Worm (Caenorhabditis elegans) whole organism, young adult: ENCODE data around the gene C35A5.6.

Experiments used
- B0035.1 ChIP-seq: sonication (generic microtip); optimal IDR thresholded peaks from 2 replicates; lab custom pipeline; 2016; ENCODE audit warnings: missing genetic modification characterization, mild to moderate bottlenecking, missing compliant biosample characterization, missing genotype, missing genetic modification reagents
- F10E7.11 ChIP-seq: sonication (generic microtip); optimal IDR thresholded peaks from 2 replicates; lab custom pipeline; 2017; ENCODE audit warnings: mild to moderate bottlenecking, missing genetic modification characterization, moderate library complexity, missing compliant biosample characterization
- F22D6.2 ChIP-seq: sonication (generic microtip); optimal IDR thresholded peaks from 2 replicates; lab custom pipeline; 2016; ENCODE audit warnings: mild to moderate bottlenecking, missing genetic modification characterization, missing compliant biosample characterization
- F23B12.7 ChIP-seq: sonication (generic microtip); optimal IDR thresholded peaks from 2 replicates; lab custom pipeline; 2017; ENCODE audit warnings: missing genetic modification characterization, mild to moderate bottlenecking, missing compliant biosample characterization, antibody characterized with exemption, moderate library complexity; ENCODE audit not compliant: insufficient read depth
- F39B2.1 ChIP-seq: fragments of 200-800 bp; sonication (Bioruptor generic); IDR thresholded peaks from 2 replicates; pipeline ENCODE4 v1.3.6; 2022; ENCODE audit warnings: missing genetic modification reagents, missing genetic modification characterization, missing compliant biosample characterization
- F57A8.1 ChIP-seq: fragments of 200-800 bp; sonication (Bioruptor generic); optimal IDR thresholded peaks from 2 replicates; lab custom pipeline; 2018; ENCODE audit warnings: mild to moderate bottlenecking, missing genetic modification characterization, moderate library complexity, missing compliant biosample characterization
- T07F8.4 ChIP-seq: sonication (generic microtip); optimal IDR thresholded peaks from 2 replicates; lab custom pipeline; 2016; ENCODE audit warnings: mild to moderate bottlenecking, missing genetic modification characterization, moderate library complexity, missing compliant biosample characterization
- ZK185.1 ChIP-seq: sonication (generic microtip); optimal IDR thresholded peaks from 2 replicates; lab custom pipeline; 2016; ENCODE audit warnings: mild to moderate bottlenecking, missing genetic modification characterization, missing compliant biosample characterization; ENCODE audit not compliant: poor library complexity, severe bottlenecking
- aptf-3 ChIP-seq: fragments of 200-800 bp; sonication (Bioruptor generic); IDR thresholded peaks from 2 replicates; pipeline ENCODE4 v1.3.6; 2022; ENCODE audit warnings: missing genetic modification characterization, missing compliant biosample characterization
- atf-7 ChIP-seq: sonication (generic microtip); optimal IDR thresholded peaks from 2 replicates; lab custom pipeline; 2017; ENCODE audit warnings: mild to moderate bottlenecking, missing genetic modification characterization, missing compliant biosample characterization
- cebp-1 ChIP-seq, 2 experiments: fragments of 200-800 bp in 1 of 2; sonication (Bioruptor generic) in 1 of 2; sonication (generic microtip) in 1 of 2; IDR thresholded peaks in 1 of 2; optimal IDR thresholded peaks in 1 of 2; 2 replicates each; pipeline versions ENCODE4 v1.3.6 to Lab custom; 2017 to 2022; ENCODE audit warnings: missing compliant biosample characterization in 2 of 2, missing genetic modification characterization in 2 of 2, mild to moderate bottlenecking in 1 of 2, missing genetic modification reagents in 1 of 2, moderate library complexity in 1 of 2
- ceh-27 ChIP-seq: fragments of 200-800 bp; sonication (Bioruptor generic); optimal IDR thresholded peaks from 2 replicates; lab custom pipeline; 2018; ENCODE audit warnings: mild to moderate bottlenecking, missing genetic modification characterization, moderate library complexity, missing compliant biosample characterization
- dox-1 ChIP-seq: fragments of 200-800 bp; sonication (Bioruptor generic); IDR thresholded peaks from 2 replicates; pipeline ENCODE4 v1.3.6; 2022; ENCODE audit warnings: missing genetic modification reagents, missing genetic modification characterization, missing compliant biosample characterization
- egl-44 ChIP-seq: fragments of 200-800 bp; sonication (Bioruptor generic); IDR thresholded peaks from 2 replicates; pipeline ENCODE4 v1.3.6; 2022; ENCODE audit warnings: missing genetic modification reagents, missing genetic modification characterization, missing compliant biosample characterization
- ekl-4 ChIP-seq: fragments of 200-800 bp; sonication (Bioruptor generic); IDR thresholded peaks from 2 replicates; pipeline ENCODE4 v1.3.6; 2022; ENCODE audit warnings: missing genetic modification reagents, missing genetic modification characterization, missing compliant biosample characterization
- gei-17 ChIP-seq: fragments of 200-800 bp; sonication (Bioruptor generic); optimal IDR thresholded peaks from 2 replicates; lab custom pipeline; 2018; ENCODE audit warnings: mild to moderate bottlenecking, missing genetic modification characterization, missing compliant biosample characterization
- hlh-12 ChIP-seq: sonication (generic microtip); optimal IDR thresholded peaks from 2 replicates; lab custom pipeline; 2016; ENCODE audit warnings: missing genetic modification characterization, missing compliant biosample characterization
- hrde-1 ChIP-seq: sonication (generic microtip); optimal IDR thresholded peaks from 2 replicates; lab custom pipeline; 2016; ENCODE audit warnings: missing genetic modification characterization, mild to moderate bottlenecking, missing compliant biosample characterization, moderate library complexity, missing genotype, missing genetic modification reagents, borderline replicate concordance
- let-526 ChIP-seq: fragments of 200-800 bp; sonication (Bioruptor generic); IDR thresholded peaks from 2 replicates; pipeline ENCODE4 v1.3.6; 2022; ENCODE audit warnings: missing genetic modification reagents, missing genetic modification characterization, missing compliant biosample characterization
- let-607 ChIP-seq, 2 experiments: fragments of 200-800 bp in 1 of 2; sonication (Bioruptor generic) in 1 of 2; sonication (generic microtip) in 1 of 2; optimal IDR thresholded peaks; 2 replicates each; lab custom pipeline; 2016 to 2018; ENCODE audit warnings: mild to moderate bottlenecking in 2 of 2, missing compliant biosample characterization in 2 of 2, missing genetic modification characterization in 2 of 2, moderate library complexity in 2 of 2, missing genotype in 1 of 2
- lin-40 ChIP-seq: sonication (generic microtip); optimal IDR thresholded peaks from 2 replicates; lab custom pipeline; 2016; ENCODE audit warnings: missing genetic modification characterization, mild to moderate bottlenecking, missing compliant biosample characterization, missing genotype, missing genetic modification reagents
- lsl-1 ChIP-seq: fragments of 200-800 bp; sonication (Bioruptor generic); optimal IDR thresholded peaks from 2 replicates; lab custom pipeline; 2018; ENCODE audit warnings: mild to moderate bottlenecking, missing genetic modification characterization, moderate library complexity, missing compliant biosample characterization
- lsy-27 ChIP-seq: sonication (generic microtip); optimal IDR thresholded peaks from 2 replicates; lab custom pipeline; 2017; ENCODE audit warnings: missing genetic modification characterization, mild to moderate bottlenecking, missing compliant biosample characterization, antibody characterized with exemption, missing genotype, borderline replicate concordance; ENCODE audit not compliant: insufficient read depth
- nfyb-1 ChIP-seq: fragments of 200-800 bp; sonication (Bioruptor generic); IDR thresholded peaks from 2 replicates; pipeline ENCODE4 v1.3.6; 2022; ENCODE audit warnings: missing genetic modification reagents, missing genetic modification characterization, missing compliant biosample characterization
- nhr-120 ChIP-seq: fragments of 200-800 bp; sonication (Bioruptor generic); IDR thresholded peaks from 2 replicates; pipeline ENCODE4 v1.3.6; 2022; ENCODE audit warnings: missing genetic modification characterization, missing compliant biosample characterization
- rec-8 ChIP-seq, 2 experiments: sonication (generic microtip); optimal IDR thresholded peaks; 2 replicates each; lab custom pipeline; 2016; ENCODE audit warnings: mild to moderate bottlenecking in 2 of 2, missing genetic modification characterization in 2 of 2, missing genetic modification reagents in 2 of 2, missing genotype in 2 of 2, missing biosample characterization in 1 of 2, missing compliant biosample characterization in 1 of 2, moderate library complexity in 1 of 2
- snpc-1.1 ChIP-seq: sonication (generic microtip); optimal IDR thresholded peaks from 2 replicates; lab custom pipeline; 2017; ENCODE audit warnings: missing genetic modification characterization, mild to moderate bottlenecking, missing compliant biosample characterization, antibody characterized with exemption, moderate library complexity, missing genotype, missing genetic modification reagents; ENCODE audit not compliant: insufficient read depth
- snpc-1.3 ChIP-seq: sonication (generic microtip); optimal IDR thresholded peaks from 2 replicates; lab custom pipeline; 2017; ENCODE audit warnings: missing genetic modification characterization, mild to moderate bottlenecking, missing compliant biosample characterization, antibody characterized with exemption, moderate library complexity, missing genotype, missing genetic modification reagents; ENCODE audit not compliant: insufficient read depth
- snpc-3.4 ChIP-seq: sonication (generic microtip); optimal IDR thresholded peaks from 2 replicates; lab custom pipeline; 2017; ENCODE audit warnings: missing genetic modification characterization, mild to moderate bottlenecking, missing compliant biosample characterization, antibody characterized with exemption, moderate library complexity, missing genotype, missing genetic modification reagents
- ztf-22 ChIP-seq: fragments of 200-800 bp; sonication (Bioruptor generic); optimal IDR thresholded peaks from 2 replicates; lab custom pipeline; 2018; ENCODE audit warnings: mild to moderate bottlenecking, missing genetic modification characterization, moderate library complexity, missing compliant biosample characterization
- ztf-28 ChIP-seq: fragments of 200-800 bp; sonication (Bioruptor generic); IDR thresholded peaks from 2 replicates; pipeline ENCODE4 v1.3.6; 2022; ENCODE audit warnings: missing genetic modification reagents, missing genetic modification characterization, missing compliant biosample characterization

Gene C35A5.6

DNA sequence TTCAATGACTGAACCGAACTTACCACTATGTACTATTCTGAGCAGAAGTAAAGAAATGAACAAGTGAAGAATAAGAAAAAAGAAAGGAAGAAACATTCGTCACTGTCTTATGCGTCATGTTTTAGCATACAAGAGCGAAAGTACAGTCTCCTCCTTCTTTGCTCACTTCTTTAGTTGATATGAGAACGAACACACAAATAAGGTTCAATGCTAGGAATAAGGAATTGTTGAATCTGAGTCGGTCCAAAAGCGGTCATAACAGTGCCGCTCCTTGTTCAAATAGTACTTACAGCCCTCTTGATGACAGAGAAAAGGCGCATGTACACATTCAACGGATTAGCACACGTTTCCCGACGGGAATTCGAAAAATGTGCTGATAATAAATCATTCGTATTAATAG, 30.2 kb downstream of the C35A5.6 start, which contains the start of gene F25D1.8:
F25D1.8 (plus strand) TSS at position 301 of the 400 bp plus-strand sequence.
- TF ChIP-seq aptf-3: no peak
- TF ChIP-seq hrde-1 (tag; lab: Kevin White, UChicago): no peak
- TF ChIP-seq B0035.1 (tag; lab: Kevin White, UChicago): no peak
- no peak for TF ChIP-seq ekl-4 (GFP tag; lab: Robert Waterston, UW)
- TF ChIP-seq rec-8 (tag; optimal IDR thresholded peaks at IDR 0.05; lab: Kevin White, UChicago): no peak
- TF ChIP-seq ztf-28: no peak
- no peak for TF ChIP-seq F10E7.11 (tag; lab: Kevin White, UChicago)

DNA sequence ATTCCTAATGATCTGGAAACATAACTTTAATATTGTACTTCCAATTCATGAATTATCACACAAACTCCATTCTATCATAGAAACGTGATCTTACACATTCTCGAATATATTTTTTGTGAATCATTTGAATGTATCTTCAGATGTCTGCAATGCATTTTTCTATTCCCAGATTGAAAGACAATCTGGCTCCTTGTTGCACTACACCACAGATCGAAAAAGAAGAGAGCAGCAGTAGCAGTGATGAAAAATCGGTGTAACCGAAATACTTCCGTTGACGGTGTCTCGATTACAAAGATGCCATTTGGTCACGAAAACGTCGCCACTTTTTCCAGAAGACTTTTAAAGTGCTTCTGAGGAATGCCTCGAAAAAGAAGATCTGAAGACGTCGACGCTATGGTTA, 31.1 kb downstream of the C35A5.6 start, which contains the start of gene degt-1:
degt-1 (plus strand) TSS at position 301 of the 400 bp plus-strand sequence.
- TF ChIP-seq ekl-4 (GFP tag; lab: Robert Waterston, UW) (no peak), T07F8.4 (tag; lab: Kevin White, UChicago) (no peak), F57A8.1 (GFP tag; lab: Kevin White, UChicago) (no peak), hrde-1 (tag; lab: Kevin White, UChicago) (no peak), F22D6.2 (no peak), snpc-1.1 (tag; lab: Kevin White, UChicago) (no peak), gei-17 (GFP tag; lab: Kevin White, UChicago) (no peak), let-607 (tag; optimal IDR thresholded peaks at IDR 0.05; lab: Kevin White, UChicago) (no peak), F10E7.11 (tag; lab: Kevin White, UChicago) (no peak), lsl-1 (GFP tag; lab: Kevin White, UChicago) (no peak), hlh-12 (tag; lab: Kevin White, UChicago) (no peak), cebp-1 (GFP tag; IDR thresholded peaks at IDR 0.05; lab: Robert Waterston, UW) (no peak), cebp-1 (tag; optimal IDR thresholded peaks at IDR 0.05; lab: Kevin White, UChicago) (no peak), rec-8 (tag; optimal IDR thresholded peaks at IDR 0.05; lab: Kevin White, UChicago) (no peak), nfyb-1 (GFP tag; lab: Robert Waterston, UW) (no peak), F39B2.1 (GFP tag; lab: Robert Waterston, UW) (no peak), ceh-27 (GFP tag; lab: Kevin White, UChicago) (no peak), lsy-27 (tag; lab: Kevin White, UChicago) (no peak)

DNA sequence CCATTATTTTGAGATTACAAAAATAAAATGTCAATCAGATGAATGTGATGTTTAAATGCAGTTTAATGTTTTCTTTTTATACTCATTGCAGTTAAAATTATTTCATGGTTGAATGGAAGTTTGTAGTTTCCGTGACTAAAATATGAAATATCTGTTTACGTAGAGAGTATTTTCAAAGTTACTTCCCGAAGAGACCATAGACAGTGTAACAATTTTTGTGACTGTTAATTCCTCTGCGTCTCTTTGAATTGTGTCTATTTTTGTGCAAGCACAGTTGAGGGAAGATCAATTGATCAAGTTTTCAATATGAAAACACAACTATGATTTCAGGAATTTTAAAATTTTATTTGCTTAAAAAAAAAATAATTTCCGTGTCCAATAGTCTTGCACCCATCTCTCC, 37.8 kb downstream of the C35A5.6 start, which contains the start of gene F25D1.5:
F25D1.5 (minus strand) TSS at position 35 of the 400 bp plus-strand sequence.
- TF ChIP-seq dox-1 (no peak), F22D6.2 (no peak), ZK185.1 (no peak), let-526 (no peak), nhr-120 (GFP tag; lab: Robert Waterston, UW) (no peak), egl-44 (no peak), lin-40 (no peak), F23B12.7 (tag; lab: Kevin White, UChicago) (no peak), snpc-1.3 (tag; lab: Kevin White, UChicago) (no peak), ztf-22 (GFP tag; lab: Kevin White, UChicago) (no peak), lsl-1 (GFP tag; lab: Kevin White, UChicago) (no peak), snpc-3.4 (no peak), atf-7 (tag; lab: Kevin White, UChicago) (no peak)
